Worm (Caenorhabditis elegans): ENCODE measurements around the gene hlb-1.

DNA sequence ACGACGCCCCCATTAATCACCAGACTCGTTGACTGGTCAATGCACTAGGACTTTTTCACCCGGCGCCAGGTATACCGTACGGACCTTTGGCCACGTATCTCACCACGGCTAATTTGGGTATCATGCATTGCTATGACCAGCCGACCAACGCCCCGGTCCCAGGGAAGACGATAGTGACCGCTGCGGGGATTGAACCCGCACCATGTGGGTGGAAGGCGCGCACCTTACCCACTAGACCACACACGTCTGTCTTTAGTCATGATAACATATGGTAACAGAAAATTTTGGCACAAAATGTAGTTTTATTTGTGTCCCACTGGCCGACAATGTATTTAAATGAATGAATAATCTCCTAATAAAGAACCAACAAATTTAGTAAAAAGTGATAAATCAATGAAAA is 3.7 kb upstream of the hlb-1 start:
- TF ChIP-seq him-1 (tag; optimal IDR thresholded peaks at IDR 0.05): no peak
- no peak for TF ChIP-seq W03F9.2 (tag; optimal IDR thresholded peaks at IDR 0.05)
